Worm (Caenorhabditis elegans) whole organism, L4 larva: Measurements from ENCODE around the gene msp-36.

ENCODE experiments used
- D1046.2 ChIP-seq: fragments of 200-800 bp; sonication (Bioruptor generic); IDR thresholded peaks from 2 replicates; pipeline ENCODE4 v1.3.6; 2022; ENCODE audit warnings: missing genetic modification characterization, missing compliant biosample characterization
- Y5F2A.4 ChIP-seq: fragments of 200-800 bp; sonication (Bioruptor generic); optimal IDR thresholded peaks from 2 replicates; lab custom pipeline; 2018; ENCODE audit warnings: mild to moderate bottlenecking, missing genetic modification characterization, missing compliant biosample characterization
- ceh-20 ChIP-seq: fragments of 200-800 bp; sonication (Bioruptor generic); IDR thresholded peaks from 2 replicates; pipeline ENCODE4 v1.3.6; 2022; ENCODE audit warnings: missing genetic modification reagents, missing genetic modification characterization, missing compliant biosample characterization
- ceh-28 ChIP-seq: fragments of 150-350 bp; optimal IDR thresholded peaks from 2 replicates; lab custom pipeline; 2014; ENCODE audit warnings: missing biosample characterization, missing genetic modification reagents, missing genetic modification characterization
- ces-1 ChIP-seq: fragments of 150-350 bp; sonication (generic microtip); optimal IDR thresholded peaks from 4 replicates; lab custom pipeline; 2014; ENCODE audit warnings: missing biosample characterization, missing genetic modification reagents, missing genetic modification characterization
- daf-12 ChIP-seq: fragments of 150-350 bp; optimal IDR thresholded peaks from 2 replicates; lab custom pipeline; 2014; ENCODE audit warnings: missing biosample characterization, missing genetic modification reagents, missing genetic modification characterization
- dmd-6 ChIP-seq: fragments of 200-800 bp; sonication (Bioruptor generic); IDR thresholded peaks from 2 replicates; pipeline ENCODE4 v1.3.6; 2022; ENCODE audit warnings: missing genetic modification reagents, missing genetic modification characterization, missing compliant biosample characterization
- dmd-8 ChIP-seq: fragments of 200-800 bp; sonication (Bioruptor generic); IDR thresholded peaks from 2 replicates; pipeline ENCODE4 v1.3.6; 2022; ENCODE audit warnings: missing genetic modification characterization, missing compliant biosample characterization
- fkh-10 ChIP-seq: fragments of 150-350 bp; optimal IDR thresholded peaks from 2 replicates; lab custom pipeline; 2014; ENCODE audit warnings: missing biosample characterization, missing genetic modification reagents, missing genetic modification characterization
- gei-8 ChIP-seq: fragments of 200-800 bp; sonication (Bioruptor generic); optimal IDR thresholded peaks from 2 replicates; lab custom pipeline; 2018; ENCODE audit warnings: mild to moderate bottlenecking, missing genetic modification characterization, missing compliant biosample characterization
- hlh-30 ChIP-seq: sonication (generic microtip); optimal IDR thresholded peaks from 2 replicates; lab custom pipeline; 2017; ENCODE audit warnings: antibody characterized with exemption, mild to moderate bottlenecking, missing genetic modification characterization, missing compliant biosample characterization; ENCODE audit not compliant: insufficient read depth
- lin-13 ChIP-seq: fragments of 150-350 bp; optimal IDR thresholded peaks from 2 replicates; lab custom pipeline; 2014; ENCODE audit warnings: missing biosample characterization, missing genetic modification reagents, missing genetic modification characterization
- lin-38 ChIP-seq: fragments of 200-800 bp; sonication (Bioruptor generic); IDR thresholded peaks from 2 replicates; pipeline ENCODE4 v1.3.6; 2022; ENCODE audit warnings: missing genetic modification reagents, missing genetic modification characterization, missing compliant biosample characterization
- lin-39 ChIP-seq: fragments of 150-350 bp; optimal IDR thresholded peaks from 2 replicates; lab custom pipeline; 2014; ENCODE audit warnings: missing biosample characterization, missing genetic modification reagents, missing genetic modification characterization
- nhr-111 ChIP-seq: fragments of 200-800 bp; sonication (Bioruptor generic); optimal IDR thresholded peaks from 2 replicates; lab custom pipeline; 2018; ENCODE audit warnings: mild to moderate bottlenecking, missing genetic modification characterization, missing compliant biosample characterization
- nhr-28 ChIP-seq: fragments of 150-350 bp; optimal IDR thresholded peaks from 2 replicates; lab custom pipeline; 2014; ENCODE audit warnings: missing biosample characterization, missing genetic modification characterization
- nhr-48 ChIP-seq: sonication (generic microtip); optimal IDR thresholded peaks from 2 replicates; lab custom pipeline; 2016; ENCODE audit warnings: mild to moderate bottlenecking, missing genetic modification characterization, missing compliant biosample characterization
- nhr-77 ChIP-seq: fragments of 150-350 bp; optimal IDR thresholded peaks from 2 replicates; lab custom pipeline; 2014; ENCODE audit warnings: missing biosample characterization, missing genetic modification characterization
- saeg-2 ChIP-seq: fragments of 200-800 bp; sonication (Bioruptor generic); IDR thresholded peaks from 2 replicates; pipeline ENCODE4 v1.3.6; 2022; ENCODE audit warnings: missing genetic modification reagents, missing genetic modification characterization, missing compliant biosample characterization
- set-16 ChIP-seq: fragments of 200-800 bp; sonication (Bioruptor generic); IDR thresholded peaks from 2 replicates; pipeline ENCODE4 v1.3.6; 2022; ENCODE audit warnings: missing genetic modification reagents, missing genetic modification characterization, missing compliant biosample characterization
- skn-1 ChIP-seq: fragments of 150-350 bp; optimal IDR thresholded peaks from 2 replicates; lab custom pipeline; 2014; ENCODE audit warnings: missing biosample characterization, missing genetic modification characterization
- tag-97 ChIP-seq: fragments of 200-800 bp; sonication (Bioruptor generic); IDR thresholded peaks from 2 replicates; pipeline ENCODE4 v1.3.6; 2022; ENCODE audit warnings: missing genetic modification characterization, missing compliant biosample characterization
- tra-1 ChIP-seq: fragments of 200-800 bp; sonication (Bioruptor generic); IDR thresholded peaks from 2 replicates; pipeline ENCODE4 v1.3.6; 2022; ENCODE audit warnings: missing genetic modification reagents, missing genetic modification characterization, missing compliant biosample characterization
- unc-130 ChIP-seq: sonication (generic microtip); optimal IDR thresholded peaks from 2 replicates; lab custom pipeline; 2016; ENCODE audit warnings: missing genetic modification reagents, missing genetic modification characterization, missing compliant biosample characterization
- unc-62 ChIP-seq, 3 experiments: fragments of 150-350 bp in 1 of 3; sonication (generic microtip); optimal IDR thresholded peaks in 2 of 3; peaks in 1 of 3; 1 replicate in 1 of 3; 2 replicates in 2 of 3; lab custom pipeline; 2014 to 2017; ENCODE audit warnings: missing biosample characterization in 3 of 3, missing genetic modification characterization in 3 of 3, missing genetic modification reagents in 3 of 3, missing genotype in 1 of 3
- zip-2 ChIP-seq: fragments of 150-350 bp; optimal IDR thresholded peaks from 2 replicates; lab custom pipeline; 2014; ENCODE audit warnings: missing biosample characterization, missing genetic modification characterization

msp-36 gene

DNA sequence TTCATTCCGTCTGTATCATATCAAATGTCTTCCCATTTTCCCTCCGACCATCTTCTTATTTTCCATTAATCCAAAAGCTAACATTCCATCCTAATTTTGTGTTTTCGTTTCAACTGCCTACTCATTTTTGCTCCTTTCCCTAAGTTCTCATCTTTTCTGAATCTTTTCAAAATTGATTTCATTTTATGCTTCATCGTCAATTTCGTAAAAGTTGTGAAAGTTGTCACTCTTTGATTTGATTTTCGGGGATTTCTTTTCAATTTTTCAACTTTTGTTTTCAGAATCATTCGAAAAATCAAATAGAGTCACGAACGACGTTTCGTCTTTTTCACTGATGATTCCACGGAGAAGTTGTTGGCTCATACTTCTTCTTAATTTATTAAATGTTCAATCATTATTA lies 27.7 kb upstream of the msp-36 start, which contains the start of gene cwn-2:
Gene cwn-2 (plus strand): TSS at position 276 of the 400 bp plus-strand sequence.
- peak; percentile 3 for TF ChIP-seq ces-1
- no peak for TF ChIP-seq unc-130 (GFP tag; lab: Kevin White, UChicago)
- TF ChIP-seq unc-62 (GFP tag; optimal IDR thresholded peaks at IDR 0.05 in 1 of 2; lab: Kevin White, UChicago) = peak in 1 of 2 experiments; percentile 21
- no peak for TF ChIP-seq unc-62 (tag; optimal IDR thresholded peaks at IDR 0.05; lab: Kevin White, UChicago)
- peak; percentile 81 for TF ChIP-seq fkh-10 (GFP tag; lab: Kevin White, UChicago)

DNA sequence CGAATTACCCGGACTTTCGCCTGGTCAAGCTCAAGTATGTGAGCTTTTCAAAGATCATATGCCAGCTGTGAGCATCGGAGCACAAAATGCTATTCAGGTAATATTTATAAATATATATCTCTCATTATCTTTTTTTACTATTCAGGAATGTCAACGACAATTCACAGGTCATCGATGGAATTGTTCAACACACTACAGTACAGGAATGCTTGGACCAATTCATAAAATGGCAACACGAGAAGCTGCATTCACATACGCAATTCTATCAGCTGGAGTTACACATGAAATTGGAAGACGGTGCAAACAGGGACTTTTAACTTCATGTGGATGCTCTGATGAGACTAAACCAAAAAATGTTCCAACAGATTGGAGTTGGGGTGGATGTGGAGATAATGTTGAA lies 27.0 kb upstream of the msp-36 start:
- TF ChIP-seq unc-62 (GFP tag; optimal IDR thresholded peaks at IDR 0.05 in 1 of 2; lab: Kevin White, UChicago) (peak in 1 of 2 experiments; percentile 96), unc-62 (tag; optimal IDR thresholded peaks at IDR 0.05; lab: Kevin White, UChicago) (no peak), hlh-30 (tag; lab: Kevin White, UChicago) (no peak)

- peak; percentile 76 for TF ChIP-seq set-16 (GFP tag; lab: Robert Waterston, UW)
Measured at ce11 chrIV:10071121-10071520, 24.1 kb upstream of the msp-36 start.

DNA sequence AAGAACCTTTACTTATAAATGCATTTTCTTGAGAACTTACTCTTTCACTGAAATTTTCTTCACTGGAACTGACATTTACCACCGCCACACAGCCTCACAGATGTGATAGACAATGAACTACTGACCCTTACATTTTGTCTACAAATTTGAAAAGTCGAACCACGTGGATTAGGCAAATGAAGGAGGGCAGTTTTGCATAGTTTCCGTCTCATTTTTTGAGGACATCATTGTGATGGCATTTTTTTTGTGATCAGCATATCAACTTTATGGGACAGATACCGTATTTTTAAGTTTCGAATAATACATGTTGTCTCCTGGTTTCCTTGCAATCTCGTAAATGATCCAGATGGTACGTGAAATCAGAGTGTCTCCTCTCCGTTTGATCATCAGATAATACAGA lies 22.7 kb upstream of the msp-36 start, which contains the start of gene W01B6.3:
Gene W01B6.3 (minus strand): TSS at position 101 of the 400 bp plus-strand sequence.
- no peak for TF ChIP-seq nhr-77 (tag; lab: Kevin White, UChicago)
- TF ChIP-seq ceh-20 (GFP tag; lab: Robert Waterston, UW) = no peak
- TF ChIP-seq tra-1 (GFP tag; lab: Robert Waterston, UW) = no peak
- no peak for TF ChIP-seq dmd-6
- no peak for TF ChIP-seq daf-12
- no peak for TF ChIP-seq dmd-8 (GFP tag; lab: Robert Waterston, UW)
- no peak for TF ChIP-seq Y5F2A.4
- peak in 1 of 2 experiments; percentile 50 for TF ChIP-seq unc-62 (GFP tag; optimal IDR thresholded peaks at IDR 0.05 in 1 of 2; lab: Kevin White, UChicago)
- TF ChIP-seq unc-62 (tag; optimal IDR thresholded peaks at IDR 0.05; lab: Kevin White, UChicago) = no peak

- TF ChIP-seq unc-62 (GFP tag; optimal IDR thresholded peaks at IDR 0.05 in 1 of 2; lab: Kevin White, UChicago) = peak in 1 of 2 experiments; percentile 2
- no peak for TF ChIP-seq unc-62 (tag; optimal IDR thresholded peaks at IDR 0.05; lab: Kevin White, UChicago)
- TF ChIP-seq nhr-28 = no peak
Measured at ce11 chrIV:10075034-10075510, 20.2 kb upstream of the msp-36 start, which contains the start of the genes ttbk-4 and W01B6.4. Gene ttbk-4 (minus strand): TSS chrIV:10075134. Gene W01B6.4 (plus strand): TSS chrIV:10075460.

DNA sequence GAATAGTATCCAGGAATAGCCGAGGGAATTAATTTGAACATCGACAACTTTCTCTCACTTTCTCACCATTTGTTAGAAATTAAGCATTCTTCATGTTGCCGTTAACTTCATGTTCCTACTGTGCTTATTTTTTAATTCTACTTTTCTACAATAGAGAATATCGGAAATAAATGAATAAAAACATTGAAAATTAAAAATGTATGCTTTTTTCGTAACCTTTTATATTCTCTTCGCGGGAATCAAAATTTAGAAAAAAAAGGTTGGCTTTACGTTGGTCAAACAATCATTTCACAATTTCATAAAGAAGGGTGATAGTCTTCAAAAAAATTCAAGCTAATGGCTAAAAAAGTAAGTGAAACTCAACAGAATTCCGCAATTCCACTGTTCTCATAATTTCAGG lies 19.3 kb upstream of the msp-36 start, which contains the start of gene W01B6.5:
Gene W01B6.5 (plus strand): TSS at position 301 of the 400 bp plus-strand sequence.
- no peak for TF ChIP-seq skn-1 (tag; lab: Kevin White, UChicago)
- no peak for TF ChIP-seq unc-130 (GFP tag; lab: Kevin White, UChicago)
- no peak for TF ChIP-seq nhr-48 (tag; lab: Kevin White, UChicago)
- no peak for TF ChIP-seq lin-39 (tag; lab: Kevin White, UChicago)
- no peak for TF ChIP-seq nhr-28
- TF ChIP-seq lin-13 (GFP tag; lab: Kevin White, UChicago) = no peak
- no peak for TF ChIP-seq D1046.2
- TF ChIP-seq fkh-10 (GFP tag; lab: Kevin White, UChicago) = no peak
- TF ChIP-seq zip-2 (tag; lab: Kevin White, UChicago) = no peak
- no peak for TF ChIP-seq tag-97 (GFP tag; lab: Robert Waterston, UW)
- TF ChIP-seq hlh-30 (tag; lab: Kevin White, UChicago) = no peak
- no peak for TF ChIP-seq nhr-111 (GFP tag; lab: Kevin White, UChicago)
- TF ChIP-seq saeg-2 (GFP tag; lab: Robert Waterston, UW) = no peak
- no peak for TF ChIP-seq lin-38

ce11 chrIV:10078003-10078402 lies 17.2 kb upstream of the msp-36 start:
- TF ChIP-seq ceh-28 (tag; lab: Kevin White, UChicago) (no peak), gei-8 (GFP tag; lab: Kevin White, UChicago) (no peak), unc-62 (GFP tag; optimal IDR thresholded peaks at IDR 0.05 in 1 of 2; lab: Kevin White, UChicago) (peak in 1 of 2 experiments; percentile 92), unc-62 (tag; optimal IDR thresholded peaks at IDR 0.05; lab: Kevin White, UChicago) (no peak), nhr-77 (tag; lab: Kevin White, UChicago) (no peak)
